Worm (Caenorhabditis elegans): ENCODE data around the gene C17H12.11.

ce11 chrIV:6839091-6839522 lies 36.9 kb downstream of the C17H12.11 start:
- TF ChIP-seq flt-1 (GFP tag; IDR thresholded peaks at IDR 0.05): no peak
- TF ChIP-seq T22C8.4 (GFP tag; IDR thresholded peaks at IDR 0.05): no peak
- TF ChIP-seq ztf-23 (GFP tag; IDR thresholded peaks at IDR 0.05): no peak
- no peak for TF ChIP-seq ref-1 (GFP tag; conservative IDR thresholded peaks at IDR 0.05)
- TF ChIP-seq med-1 (GFP tag; optimal IDR thresholded peaks at IDR 0.05; ENCODE audit: insufficient read depth): no peak
- TF ChIP-seq ztf-29 (GFP tag; IDR thresholded peaks at IDR 0.05): no peak
- no peak for TF ChIP-seq tab-1 (GFP tag; IDR thresholded peaks at IDR 0.05)
- TF ChIP-seq cog-1 (tag; optimal IDR thresholded peaks at IDR 0.05): no peak
- TF ChIP-seq klf-2 (GFP tag; conservative IDR thresholded peaks at IDR 0.05): no peak

Data from whole organism, midembryonic.